Fruit fly (Drosophila melanogaster): ENCODE data around the gene Ir7e.
A peak's percentile ranks its signal among the peaks of the same experiment; 100 is the strongest.

dm6 chrX:7901153-7902038, 19.9 kb upstream of the Ir7e start, which contains the start of the genes RpS6 and bys:
- TF ChIP-seq Dfd (GFP tag; optimal IDR thresholded peaks at IDR 0.05) (no peak), CG2875 (GFP tag; optimal IDR thresholded peaks at IDR 0.05) (peak; percentile 55), schlank (tag; optimal IDR thresholded peaks at IDR 0.05) (peak; percentile 64), abd-A (tag; optimal IDR thresholded peaks at IDR 0.05) (no peak), Dek (tag; optimal IDR thresholded peaks at IDR 0.05) (no peak), CG43689 (GFP tag; IDR thresholded peaks at IDR 0.05) (no peak), CG6765 (GFP tag; optimal IDR thresholded peaks at IDR 0.05) (peak; percentile 75), Chrac-16 (GFP tag; optimal IDR thresholded peaks at IDR 0.05) (peak; percentile 48), Six4 (GFP tag; optimal IDR thresholded peaks at IDR 0.05) (no peak), Lhr (GFP tag; optimal IDR thresholded peaks at IDR 0.05) (peak; percentile 14), ci (GFP tag; IDR thresholded peaks at IDR 0.05) (peak; percentile 89), gsb-n (tag; optimal IDR thresholded peaks at IDR 0.05) (no peak), Nf-YB (GFP tag; optimal IDR thresholded peaks at IDR 0.05) (peak; percentile 3), CG7928 (GFP tag; optimal IDR thresholded peaks at IDR 0.05) (peak; percentile 82)
